Worm (Caenorhabditis elegans) whole organism, midembryonic: ENCODE results near the gene F27E5.7.

Source experiments
- T22C8.4 ChIP-seq: fragments of 200-800 bp; sonication (Bioruptor generic); IDR thresholded peaks from 2 replicates; pipeline ENCODE4 v1.3.6; 2022; ENCODE audit warnings: missing genetic modification characterization, missing compliant biosample characterization
- cog-1 ChIP-seq: sonication (generic microtip); optimal IDR thresholded peaks from 2 replicates; lab custom pipeline; 2016; ENCODE audit warnings: missing genetic modification characterization, missing compliant biosample characterization
- flt-1 ChIP-seq: fragments of 200-800 bp; sonication (Bioruptor generic); IDR thresholded peaks from 2 replicates; pipeline ENCODE4 v1.3.6; 2022; ENCODE audit warnings: missing genetic modification characterization, missing compliant biosample characterization
- klf-2 ChIP-seq: fragments of 200-800 bp; sonication (Bioruptor generic); conservative IDR thresholded peaks from 2 replicates; pipeline ENCODE4 v1.3.6; 2022; ENCODE audit warnings: missing genetic modification reagents, missing genetic modification characterization, missing compliant biosample characterization
- med-1 ChIP-seq: sonication (generic microtip); optimal IDR thresholded peaks from 2 replicates; lab custom pipeline; 2017; ENCODE audit warnings: missing genetic modification characterization, mild to moderate bottlenecking, missing compliant biosample characterization, antibody characterized with exemption, missing genetic modification reagents; ENCODE audit not compliant: insufficient read depth
- ref-1 ChIP-seq: fragments of 200-800 bp; sonication (Bioruptor generic); conservative IDR thresholded peaks from 2 replicates; pipeline ENCODE4 v1.3.6; 2022; ENCODE audit warnings: missing genetic modification reagents, missing genetic modification characterization, missing compliant biosample characterization
- tab-1 ChIP-seq: fragments of 200-800 bp; sonication (Bioruptor generic); IDR thresholded peaks from 2 replicates; pipeline ENCODE4 v1.3.6; 2022; ENCODE audit warnings: missing genetic modification characterization, missing compliant biosample characterization
- ztf-23 ChIP-seq: fragments of 200-800 bp; sonication (Bioruptor generic); IDR thresholded peaks from 2 replicates; pipeline ENCODE4 v1.3.6; 2022; ENCODE audit warnings: missing genetic modification reagents, missing genetic modification characterization, missing compliant biosample characterization

DNA sequence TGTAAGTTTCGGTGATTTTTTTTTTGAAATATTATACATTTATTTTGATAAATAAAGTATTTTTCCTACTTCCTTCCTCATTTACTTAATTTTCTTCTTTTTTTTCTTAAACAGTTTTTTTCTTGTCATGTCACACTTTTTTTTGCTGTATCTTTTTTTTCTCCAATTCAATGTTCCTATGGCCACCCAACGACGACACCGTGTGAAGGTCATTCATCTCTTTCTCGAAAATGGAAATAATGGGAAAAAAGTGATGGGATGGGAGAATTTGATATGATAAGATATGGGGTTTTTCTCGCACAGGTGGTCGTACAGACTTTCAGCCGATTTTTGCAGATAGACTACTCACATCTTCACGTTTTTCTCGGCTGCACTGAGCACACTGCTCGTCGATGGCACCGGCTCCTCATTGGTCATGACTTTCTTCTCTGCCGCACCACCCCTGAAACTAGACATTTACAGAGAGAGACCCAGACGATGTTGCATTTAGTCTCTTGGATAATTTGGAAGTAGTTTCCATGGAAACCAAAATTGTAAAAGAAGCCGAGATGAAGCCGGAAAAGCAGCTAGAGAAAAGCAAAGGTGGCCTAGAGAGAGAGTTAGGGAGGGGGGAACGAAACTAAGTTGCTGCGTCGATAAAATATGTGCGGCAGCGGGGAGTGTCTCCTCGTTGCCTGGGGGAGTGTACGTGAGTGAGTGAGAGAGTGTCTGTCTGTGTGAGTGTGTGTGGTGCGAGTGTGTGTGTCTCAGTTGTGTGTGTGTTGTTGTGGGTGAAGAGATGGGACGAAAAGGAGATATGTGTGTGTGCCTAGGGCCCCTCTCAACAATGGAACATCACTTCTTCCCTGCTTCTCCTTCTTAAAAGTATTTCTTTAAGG is 46.6 kb downstream of the F27E5.7 start, which contains the start of gene daf-19:
- TF ChIP-seq cog-1 (tag; lab: Kevin White, UChicago) (peak; percentile 70), tab-1 (GFP tag; lab: Robert Waterston, UW) (no peak), ztf-23 (GFP tag; lab: Robert Waterston, UW) (peak; percentile 84), ref-1 (0 out of 2 replicates have a peak, but pooled peaks have one; percentile 18), flt-1 (GFP tag; lab: Robert Waterston, UW) (peak; percentile 83), T22C8.4 (GFP tag; lab: Robert Waterston, UW) (peak; percentile 52; the same call in 1 of the 2 replicates), med-1 (GFP tag; lab: Kevin White, UChicago) (no peak), klf-2 (GFP tag; lab: Robert Waterston, UW) (0 out of 2 replicates have a peak, but pooled peaks have one; percentile 21)
